Fruit fly (Drosophila melanogaster) whole organism, wandering third instar larva: Measurements from ENCODE around the gene yellow-f2.

Source experiments
- Abd-B ChIP-seq: fragments of >200 bp; optimal IDR thresholded peaks from 2 replicates; lab custom pipeline; 2017; ENCODE audit warnings: missing biosample characterization, missing genetic modification characterization
- CG32264 ChIP-seq: fragments of 200-800 bp; sonication (Bioruptor generic); optimal IDR thresholded peaks from 2 replicates; lab custom pipeline; 2016; ENCODE audit warnings: missing biosample characterization, missing genetic modification characterization
- CG9705 ChIP-seq: fragments of 200-800 bp; sonication (Bioruptor generic); optimal IDR thresholded peaks from 2 replicates; lab custom pipeline; 2018; ENCODE audit warnings: missing biosample characterization, mild to moderate bottlenecking, missing genetic modification characterization
- CrebA ChIP-seq: fragments of 200-800 bp; sonication (Bioruptor generic); optimal IDR thresholded peaks from 2 replicates; lab custom pipeline; 2016; ENCODE audit warnings: missing biosample characterization, mild to moderate bottlenecking, missing genetic modification characterization, borderline replicate concordance
- Dfd ChIP-seq: fragments of >200 bp; optimal IDR thresholded peaks from 2 replicates; lab custom pipeline; 2017; ENCODE audit warnings: missing biosample characterization, missing genetic modification characterization
- GATAd ChIP-seq: sonication (Bioruptor generic); optimal IDR thresholded peaks from 2 replicates; lab custom pipeline; 2016; ENCODE audit warnings: missing biosample characterization, missing genetic modification characterization
- HLH106 ChIP-seq: fragments of 200-800 bp; optimal IDR thresholded peaks from 3 replicates; lab custom pipeline; 2019; ENCODE audit warnings: missing biosample characterization, mild to moderate bottlenecking, missing genetic modification characterization, moderate library complexity
- Hnf4 ChIP-seq: fragments of 200-800 bp; sonication (Bioruptor generic); optimal IDR thresholded peaks from 2 replicates; lab custom pipeline; 2016; ENCODE audit warnings: missing biosample characterization, mild to moderate bottlenecking, missing genetic modification characterization
- Hr78 ChIP-seq: fragments of >200 bp; optimal IDR thresholded peaks from 2 replicates; lab custom pipeline; 2017; ENCODE audit warnings: missing biosample characterization, missing genetic modification characterization
- Hr83 ChIP-seq: fragments of 200-300 bp; sonication (Bioruptor generic); optimal IDR thresholded peaks from 2 replicates; lab custom pipeline; 2016; ENCODE audit warnings: missing biosample characterization, mild to moderate bottlenecking, missing genetic modification characterization, moderate library complexity; ENCODE audit not compliant: poor library complexity, severe bottlenecking
- Mio ChIP-seq: sonication (Bioruptor generic); optimal IDR thresholded peaks from 2 replicates; lab custom pipeline; 2016; ENCODE audit warnings: missing biosample characterization, missing genetic modification characterization
- Myc ChIP-seq: fragments of >200 bp; optimal IDR thresholded peaks from 2 replicates; lab custom pipeline; 2017
- N ChIP-seq: fragments of >200 bp; optimal IDR thresholded peaks from 2 replicates; lab custom pipeline; 2018; ENCODE audit warnings: missing biosample characterization, missing external identifiers, missing genetic modification characterization
- OdsH ChIP-seq: fragments of 200-800 bp; sonication (Bioruptor generic); optimal IDR thresholded peaks from 2 replicates; lab custom pipeline; 2016; ENCODE audit warnings: missing biosample characterization, mild to moderate bottlenecking, missing genetic modification characterization
- Rel ChIP-seq, 2 experiments: fragments of 200-800 bp; sonication (Bioruptor generic) in 1 of 2; optimal IDR thresholded peaks; 2 replicates in 1 of 2; 3 replicates in 1 of 2; lab custom pipeline; 2016 to 2019; ENCODE audit warnings: mild to moderate bottlenecking in 2 of 2, missing biosample characterization in 2 of 2, missing genetic modification characterization in 2 of 2, moderate library complexity in 1 of 2
- Sp1 ChIP-seq: fragments of 200-800 bp; sonication (Bioruptor generic); optimal IDR thresholded peaks from 3 replicates; lab custom pipeline; 2019; ENCODE audit warnings: missing biosample characterization, mild to moderate bottlenecking, missing genetic modification characterization, moderate library complexity
- Vsx2 ChIP-seq: fragments of 200-300, 225-300 bp; sonication (Bioruptor generic); optimal IDR thresholded peaks from 2 replicates; lab custom pipeline; 2018; ENCODE audit warnings: missing biosample characterization, missing genetic modification characterization; ENCODE audit not compliant: partially characterized antibody
- br ChIP-seq: fragments of 200-800 bp; sonication (Bioruptor generic); optimal IDR thresholded peaks from 2 replicates; lab custom pipeline; 2016; ENCODE audit warnings: missing biosample characterization, missing genetic modification characterization
- brk ChIP-seq: fragments of 200-800 bp; sonication (Bioruptor generic); optimal IDR thresholded peaks from 2 replicates; lab custom pipeline; 2016; ENCODE audit warnings: missing biosample characterization, mild to moderate bottlenecking, missing genetic modification characterization
- dmrt93B ChIP-seq: fragments of 200-800 bp; sonication (Bioruptor generic); optimal IDR thresholded peaks from 2 replicates; lab custom pipeline; 2018; ENCODE audit warnings: missing biosample characterization, mild to moderate bottlenecking, missing genetic modification characterization
- dsf ChIP-seq: sonication (Bioruptor generic); optimal IDR thresholded peaks from 2 replicates; lab custom pipeline; 2016; ENCODE audit warnings: missing biosample characterization, missing genetic modification characterization, borderline replicate concordance
- ey ChIP-seq: fragments of 200-800 bp; sonication (Bioruptor generic); optimal IDR thresholded peaks from 2 replicates; lab custom pipeline; 2016; ENCODE audit warnings: missing biosample characterization, missing genetic modification characterization
- foxo ChIP-seq, 2 experiments: fragments of 200-800 bp; sonication (Bioruptor generic); optimal IDR thresholded peaks; 2 replicates in 1 of 2; 3 replicates in 1 of 2; lab custom pipeline; 2016 to 2017; ENCODE audit warnings: missing biosample characterization in 2 of 2, missing genetic modification characterization in 2 of 2
- fru ChIP-seq: fragments of 200-800 bp; sonication (Bioruptor generic); optimal IDR thresholded peaks from 3 replicates; lab custom pipeline; 2016; ENCODE audit warnings: missing biosample characterization, mild to moderate bottlenecking, missing genetic modification characterization
- h ChIP-seq: fragments of 200-800 bp; sonication (Bioruptor generic); optimal IDR thresholded peaks from 3 replicates; lab custom pipeline; 2016; ENCODE audit warnings: missing biosample characterization, mild to moderate bottlenecking, missing genetic modification characterization
- jim ChIP-seq: fragments of 175-275, 200-325 bp; sonication (Bioruptor generic); optimal IDR thresholded peaks from 2 replicates; lab custom pipeline; 2016; ENCODE audit warnings: missing biosample characterization, mild to moderate bottlenecking, missing genetic modification characterization
- lola ChIP-seq: fragments of >200 bp; optimal IDR thresholded peaks from 2 replicates; lab custom pipeline; 2017; ENCODE audit warnings: missing biosample characterization, missing genetic modification characterization
- pan ChIP-seq: fragments of >200 bp; optimal IDR thresholded peaks from 2 replicates; lab custom pipeline; 2017
- psq ChIP-seq: fragments of 200-800 bp; sonication (Bioruptor generic); optimal IDR thresholded peaks from 3 replicates; lab custom pipeline; 2017; ENCODE audit warnings: missing biosample characterization, mild to moderate bottlenecking, missing genetic modification characterization, moderate library complexity
- rgr ChIP-seq: fragments of 200-800 bp; sonication (Bioruptor generic); optimal IDR thresholded peaks from 3 replicates; lab custom pipeline; 2016; ENCODE audit warnings: missing biosample characterization, mild to moderate bottlenecking, missing genetic modification characterization
- sage ChIP-seq: fragments of 200-800 bp; sonication (Bioruptor generic); optimal IDR thresholded peaks from 2 replicates; lab custom pipeline; 2016; ENCODE audit warnings: missing biosample characterization, mild to moderate bottlenecking, missing genetic modification characterization
- sv ChIP-seq: fragments of 200-800 bp; sonication (Bioruptor generic); optimal IDR thresholded peaks from 3 replicates; lab custom pipeline; 2016; ENCODE audit warnings: missing biosample characterization, missing genetic modification characterization
- usp ChIP-seq: fragments of >200 bp; optimal IDR thresholded peaks from 2 replicates; lab custom pipeline; 2017; ENCODE audit warnings: missing biosample characterization, missing genetic modification characterization
- woc ChIP-seq: sonication (Bioruptor generic); optimal IDR thresholded peaks from 2 replicates; lab custom pipeline; 2016; ENCODE audit warnings: missing biosample characterization, mild to moderate bottlenecking, missing genetic modification characterization

Gene yellow-f2

dm6 chr3R:12993018-12993417 lies 1.9 kb downstream of the yellow-f2 start, which contains the start of gene yellow-f:
TSS of gene yellow-f (minus strand) at chr3R:12993201.
- TF ChIP-seq GATAd (GFP tag; lab: Kevin White, UChicago), result no peak
- TF ChIP-seq Rel (GFP tag; optimal IDR thresholded peaks at IDR 0.05; lab: Kevin White, UChicago), result no peak
- peak; percentile 88 for TF ChIP-seq Rel (tag; optimal IDR thresholded peaks at IDR 0.05; lab: Kevin White, UChicago)

- no peak for TF ChIP-seq ey (GFP tag; lab: Kevin White, UChicago)
- TF ChIP-seq dmrt93B (GFP tag; lab: Kevin White, UChicago), result no peak
- TF ChIP-seq pan (lab: Kevin White, UChicago), result no peak
- no peak for TF ChIP-seq Sp1 (GFP tag; lab: Kevin White, UChicago)
- no peak for TF ChIP-seq CG9705 (GFP tag; lab: Kevin White, UChicago)
- TF ChIP-seq jim (GFP tag; lab: Kevin White, UChicago), result no peak
- no peak for TF ChIP-seq HLH106 (tag; lab: Kevin White, UChicago)
- no peak for TF ChIP-seq Mio
- no peak for TF ChIP-seq fru (GFP tag; lab: Kevin White, UChicago)
- TF ChIP-seq CG32264 (GFP tag; lab: Kevin White, UChicago), result no peak
- no peak for TF ChIP-seq sv
- TF ChIP-seq sage (GFP tag; lab: Kevin White, UChicago), result no peak
- TF ChIP-seq lola, result no peak
- TF ChIP-seq, all 38 proteins: peak for 0
Measured at dm6 chr3R:12988411-12988810, 6.5 kb downstream of the yellow-f2 start, which contains the start of gene CG14383. TSS of gene CG14383 (minus strand) at chr3R:12988511.

dm6 chr3R:12985828-12986530 lies 9.0 kb downstream of the yellow-f2 start, which contains the start of gene CG31342:
TSS of gene CG31342 (plus strand) at chr3R:12986041.
- TF ChIP-seq Rel (GFP tag; optimal IDR thresholded peaks at IDR 0.05; lab: Kevin White, UChicago) (no peak), Rel (tag; optimal IDR thresholded peaks at IDR 0.05; lab: Kevin White, UChicago) (peak; percentile 20), ey (GFP tag; lab: Kevin White, UChicago) (peak; percentile 13), pan (lab: Kevin White, UChicago) (no peak)

dm6 chr3R:12982982-12983633 lies 11.8 kb downstream of the yellow-f2 start:
- no peak for TF ChIP-seq Myc (lab: Kevin White, UChicago)
- TF ChIP-seq Mio, result no peak
- TF ChIP-seq psq, result no peak
- TF ChIP-seq usp (GFP tag; lab: Kevin White, UChicago), result no peak
- TF ChIP-seq Hr78 (GFP tag; lab: Kevin White, UChicago), result no peak
- TF ChIP-seq CG32264 (GFP tag; lab: Kevin White, UChicago), result no peak
- no peak for TF ChIP-seq rgr (GFP tag; lab: Kevin White, UChicago)
- TF ChIP-seq N (GFP tag; lab: Kevin White, UChicago), result no peak
- no peak for TF ChIP-seq Vsx2 (GFP tag; lab: Kevin White, UChicago)
- TF ChIP-seq Dfd (GFP tag; lab: Kevin White, UChicago), result no peak
- no peak for TF ChIP-seq h (GFP tag; lab: Kevin White, UChicago)

DNA sequence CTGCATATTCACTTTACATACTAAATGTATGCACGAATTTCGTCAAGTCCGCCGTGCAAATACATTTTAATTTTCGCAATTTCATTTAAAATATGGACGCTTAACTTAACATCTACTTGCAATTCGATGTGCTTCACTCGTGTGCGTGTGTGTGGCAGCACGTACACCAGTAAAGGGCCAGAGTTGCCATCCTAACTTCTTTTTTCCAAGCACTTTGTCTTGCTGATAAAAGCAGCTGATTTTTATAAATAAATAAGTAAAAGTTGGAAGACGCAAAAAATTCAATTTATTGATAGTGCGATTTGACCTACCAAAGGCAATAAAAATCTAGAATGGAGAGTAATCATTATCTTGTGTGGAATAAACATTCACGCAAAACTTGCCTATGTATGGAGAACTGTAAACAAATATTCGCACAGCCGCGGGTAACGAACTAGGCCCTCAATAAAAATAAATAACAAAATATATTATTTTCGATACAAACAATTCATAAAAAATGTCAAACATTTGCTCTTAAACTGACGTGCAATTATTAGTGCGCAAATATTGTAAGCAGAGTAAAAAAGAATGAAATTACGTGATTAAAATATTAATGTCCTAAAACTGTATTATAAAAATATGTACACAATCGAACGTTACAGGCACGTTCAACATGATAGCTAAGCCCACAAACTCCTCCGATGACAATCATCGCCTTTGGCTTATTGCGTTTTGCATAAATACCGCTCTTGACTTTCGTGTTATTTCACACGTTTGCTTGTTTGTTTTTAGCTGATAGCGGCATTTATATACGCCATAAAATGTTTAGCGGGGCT lies 12.6 kb downstream of the yellow-f2 start:
- TF ChIP-seq dsf (GFP tag; lab: Kevin White, UChicago), result no peak
- TF ChIP-seq br (GFP tag; lab: Kevin White, UChicago), result peak; percentile 38
- peak; percentile 47 for TF ChIP-seq sv
- peak; percentile 70 for TF ChIP-seq HLH106 (tag; lab: Kevin White, UChicago)
- TF ChIP-seq Hnf4 (GFP tag; lab: Kevin White, UChicago), result peak; percentile 24
- TF ChIP-seq Hr83 (GFP tag; lab: Kevin White, UChicago), result peak; percentile 30
- no peak for TF ChIP-seq dmrt93B (GFP tag; lab: Kevin White, UChicago)
- peak; percentile 67 for TF ChIP-seq rgr (GFP tag; lab: Kevin White, UChicago)
- no peak for TF ChIP-seq GATAd (GFP tag; lab: Kevin White, UChicago)
- TF ChIP-seq Rel (GFP tag; optimal IDR thresholded peaks at IDR 0.05; lab: Kevin White, UChicago), result no peak
- TF ChIP-seq Rel (tag; optimal IDR thresholded peaks at IDR 0.05; lab: Kevin White, UChicago), result peak; percentile 54
- TF ChIP-seq Mio, result no peak
- no peak for TF ChIP-seq CrebA (GFP tag; lab: Kevin White, UChicago)
- no peak for TF ChIP-seq CG32264 (GFP tag; lab: Kevin White, UChicago)
- peak; percentile 62 for TF ChIP-seq h (GFP tag; lab: Kevin White, UChicago)
- TF ChIP-seq woc (GFP tag; lab: Kevin White, UChicago), result peak; percentile 59
- TF ChIP-seq OdsH (GFP tag; lab: Kevin White, UChicago), result peak; percentile 62
- no peak for TF ChIP-seq usp (GFP tag; lab: Kevin White, UChicago)
- no peak for TF ChIP-seq Dfd (GFP tag; lab: Kevin White, UChicago)
- TF ChIP-seq foxo (GFP tag; optimal IDR thresholded peaks at IDR 0.05; lab: Kevin White, UChicago), result peak in 1 of 2 experiments; percentile 65
- peak; percentile 43 for TF ChIP-seq sage (GFP tag; lab: Kevin White, UChicago)
- TF ChIP-seq fru (GFP tag; lab: Kevin White, UChicago), result peak; percentile 63
- peak; percentile 61 for TF ChIP-seq Sp1 (GFP tag; lab: Kevin White, UChicago)
- no peak for TF ChIP-seq Abd-B (GFP tag; lab: Kevin White, UChicago)
- peak; percentile 33 for TF ChIP-seq CG9705 (GFP tag; lab: Kevin White, UChicago)
- peak; percentile 43 for TF ChIP-seq ey (GFP tag; lab: Kevin White, UChicago)
- TF ChIP-seq Myc (lab: Kevin White, UChicago), result no peak
- peak; percentile 60 for TF ChIP-seq psq
- peak; percentile 45 for TF ChIP-seq brk (GFP tag; lab: Kevin White, UChicago)
